Worm (Caenorhabditis elegans) whole organism, L1 larva: ENCODE results near the gene prx-2.

ENCODE experiments used
- ama-1 ChIP-seq: fragments of 150-350 bp; optimal IDR thresholded peaks from 2 replicates; lab custom pipeline; 2014
- dpl-1 ChIP-seq, 3 experiments: fragments of 150-350 bp in 2 of 3; sonication (generic microtip) in 1 of 3; optimal IDR thresholded peaks; 2 replicates each; lab custom pipeline; 2014 to 2017; ENCODE audit warnings: missing biosample characterization in 3 of 3, missing genetic modification characterization in 3 of 3, missing genetic modification reagents in 3 of 3
- jun-1 ChIP-seq: fragments of 150-350 bp; optimal IDR thresholded peaks from 2 replicates; lab custom pipeline; 2014; ENCODE audit warnings: missing biosample characterization, missing genetic modification reagents, missing genetic modification characterization
- nhr-12 ChIP-seq: sonication (generic microtip); optimal IDR thresholded peaks from 2 replicates; lab custom pipeline; 2017; ENCODE audit warnings: missing biosample characterization, missing genetic modification characterization
- nhr-28 ChIP-seq: fragments of 150-350 bp; optimal IDR thresholded peaks from 2 replicates; lab custom pipeline; 2014; ENCODE audit warnings: missing biosample characterization, missing genetic modification characterization
- nhr-76 ChIP-seq: sonication (generic microtip); optimal IDR thresholded peaks from 2 replicates; lab custom pipeline; 2017; ENCODE audit warnings: missing biosample characterization, missing genetic modification characterization
- skn-1 ChIP-seq: fragments of 150-350 bp; optimal IDR thresholded peaks from 2 replicates; lab custom pipeline; 2014; ENCODE audit warnings: missing biosample characterization, missing genetic modification characterization
- zag-1 ChIP-seq: fragments of 150-350 bp; optimal IDR thresholded peaks from 2 replicates; lab custom pipeline; 2014; ENCODE audit warnings: missing biosample characterization, missing genetic modification characterization

ce11 chrIV:11694143-11694542 lies 50.2 kb downstream of the prx-2 start, which contains the start of gene ZK792.7:
- TF ChIP-seq nhr-28 (tag; lab: Kevin White, UChicago) (no peak), nhr-12 (no peak), jun-1 (tag; lab: Kevin White, UChicago) (no peak), skn-1 (tag; lab: Kevin White, UChicago) (no peak), dpl-1 (GFP tag; optimal IDR thresholded peaks at IDR 0.05; lab: Kevin White, UChicago) (no peak), zag-1 (tag; lab: Kevin White, UChicago) (no peak), ama-1 (lab: Kevin White, UChicago) (no peak), nhr-76 (tag; lab: Kevin White, UChicago) (no peak)
